Worm (Caenorhabditis elegans) whole organism, young adult: Measurements from ENCODE around the gene Y42H9AR.5.

Source experiments
- B0336.3 ChIP-seq: fragments of 200-800 bp; sonication (Bioruptor generic); IDR thresholded peaks from 2 replicates; pipeline ENCODE4 v1.3.6; 2022; ENCODE audit warnings: missing genetic modification characterization, missing compliant biosample characterization
- C06A6.2 ChIP-seq: fragments of 200-800 bp; sonication (Bioruptor generic); conservative IDR thresholded peaks from 2 replicates; pipeline ENCODE4 v1.3.6; 2022; ENCODE audit warnings: missing genetic modification characterization, missing compliant biosample characterization
- D2030.7 ChIP-seq: fragments of 200-800 bp; sonication (Bioruptor generic); IDR thresholded peaks from 2 replicates; pipeline ENCODE4 v1.3.6; 2022; ENCODE audit warnings: missing genetic modification reagents, missing genetic modification characterization, missing compliant biosample characterization
- F22D6.2 ChIP-seq: sonication (generic microtip); optimal IDR thresholded peaks from 2 replicates; lab custom pipeline; 2016; ENCODE audit warnings: mild to moderate bottlenecking, missing genetic modification characterization, missing compliant biosample characterization
- F37B4.10 ChIP-seq: fragments of 200-800 bp; sonication (Bioruptor generic); IDR thresholded peaks from 2 replicates; pipeline ENCODE4 v1.3.6; 2022; ENCODE audit warnings: missing genetic modification characterization, missing compliant biosample characterization
- F49E8.2 ChIP-seq: sonication (generic microtip); optimal IDR thresholded peaks from 3 replicates; lab custom pipeline; 2017; ENCODE audit warnings: missing genetic modification characterization, mild to moderate bottlenecking, missing compliant biosample characterization, antibody characterized with exemption, moderate library complexity; ENCODE audit not compliant: insufficient read depth
- F55B11.4 ChIP-seq: sonication (generic microtip); optimal IDR thresholded peaks from 2 replicates; lab custom pipeline; 2016; ENCODE audit warnings: missing compliant biosample characterization, missing genetic modification characterization, borderline replicate concordance; ENCODE audit not compliant: insufficient read depth
- F57A8.1 ChIP-seq: fragments of 200-800 bp; sonication (Bioruptor generic); optimal IDR thresholded peaks from 2 replicates; lab custom pipeline; 2018; ENCODE audit warnings: mild to moderate bottlenecking, missing genetic modification characterization, moderate library complexity, missing compliant biosample characterization
- K11D2.4 ChIP-seq: fragments of 200-800 bp; sonication (Bioruptor generic); IDR thresholded peaks from 2 replicates; pipeline ENCODE4 v1.3.6; 2022; ENCODE audit warnings: missing genetic modification reagents, missing genetic modification characterization, missing compliant biosample characterization
- ZK185.1 ChIP-seq: sonication (generic microtip); optimal IDR thresholded peaks from 2 replicates; lab custom pipeline; 2016; ENCODE audit warnings: mild to moderate bottlenecking, missing genetic modification characterization, missing compliant biosample characterization; ENCODE audit not compliant: poor library complexity, severe bottlenecking
- bed-2 ChIP-seq: fragments of 200-800 bp; sonication (Bioruptor generic); IDR thresholded peaks from 2 replicates; pipeline ENCODE4 v1.3.6; 2022; ENCODE audit warnings: missing genetic modification reagents, missing genetic modification characterization, missing compliant biosample characterization
- ceh-27 ChIP-seq: fragments of 200-800 bp; sonication (Bioruptor generic); optimal IDR thresholded peaks from 2 replicates; lab custom pipeline; 2018; ENCODE audit warnings: mild to moderate bottlenecking, missing genetic modification characterization, moderate library complexity, missing compliant biosample characterization
- ceh-40 ChIP-seq: fragments of 200-800 bp; sonication (Bioruptor generic); IDR thresholded peaks from 2 replicates; pipeline ENCODE4 v1.3.6; 2022; ENCODE audit warnings: missing genetic modification characterization, missing compliant biosample characterization
- chd-7 ChIP-seq: sonication (generic microtip); optimal IDR thresholded peaks from 2 replicates; lab custom pipeline; 2016; ENCODE audit warnings: mild to moderate bottlenecking, missing genetic modification characterization, moderate library complexity, missing compliant biosample characterization
- dox-1 ChIP-seq: fragments of 200-800 bp; sonication (Bioruptor generic); IDR thresholded peaks from 2 replicates; pipeline ENCODE4 v1.3.6; 2022; ENCODE audit warnings: missing genetic modification reagents, missing genetic modification characterization, missing compliant biosample characterization
- egl-18 ChIP-seq: fragments of 200-800 bp; sonication (Bioruptor generic); IDR thresholded peaks from 2 replicates; pipeline ENCODE4 v1.3.6; 2022; ENCODE audit warnings: missing genetic modification reagents, missing genetic modification characterization, missing compliant biosample characterization
- fkh-3 ChIP-seq: sonication (generic microtip); optimal IDR thresholded peaks from 2 replicates; lab custom pipeline; 2016; ENCODE audit warnings: mild to moderate bottlenecking, missing genetic modification characterization, missing compliant biosample characterization
- gei-17 ChIP-seq: fragments of 200-800 bp; sonication (Bioruptor generic); optimal IDR thresholded peaks from 2 replicates; lab custom pipeline; 2018; ENCODE audit warnings: mild to moderate bottlenecking, missing genetic modification characterization, missing compliant biosample characterization
- him-1 ChIP-seq: sonication (generic microtip); optimal IDR thresholded peaks from 2 replicates; lab custom pipeline; 2016; ENCODE audit warnings: missing genotype, missing genetic modification reagents, missing genetic modification characterization, missing compliant biosample characterization
- hlh-12 ChIP-seq: sonication (generic microtip); optimal IDR thresholded peaks from 2 replicates; lab custom pipeline; 2016; ENCODE audit warnings: missing genetic modification characterization, missing compliant biosample characterization
- hsf-1 ChIP-seq: fragments of 200-800 bp; sonication (Bioruptor generic); IDR thresholded peaks from 2 replicates; pipeline ENCODE4 v1.3.6; 2022; ENCODE audit warnings: missing genetic modification reagents, missing genetic modification characterization, missing compliant biosample characterization
- let-526 ChIP-seq: fragments of 200-800 bp; sonication (Bioruptor generic); IDR thresholded peaks from 2 replicates; pipeline ENCODE4 v1.3.6; 2022; ENCODE audit warnings: missing genetic modification reagents, missing genetic modification characterization, missing compliant biosample characterization
- lin-35 ChIP-seq, 3 experiments: fragments of 150-350 bp in 2 of 3; sonication (generic microtip) in 1 of 3; optimal IDR thresholded peaks; 2 replicates each; lab custom pipeline; 2014 to 2018; ENCODE audit warnings: missing biosample characterization in 3 of 3, missing genetic modification characterization in 3 of 3, missing genetic modification reagents in 3 of 3
- lin-40 ChIP-seq: sonication (generic microtip); optimal IDR thresholded peaks from 2 replicates; lab custom pipeline; 2016; ENCODE audit warnings: missing genetic modification characterization, mild to moderate bottlenecking, missing compliant biosample characterization, missing genotype, missing genetic modification reagents
- lin-54 ChIP-seq: fragments of 200-800 bp; sonication (Bioruptor generic); optimal IDR thresholded peaks from 2 replicates; lab custom pipeline; 2018; ENCODE audit warnings: mild to moderate bottlenecking, missing genetic modification characterization, missing compliant biosample characterization
- madf-6 ChIP-seq: fragments of 200-800 bp; sonication (Bioruptor generic); IDR thresholded peaks from 2 replicates; pipeline ENCODE4 v1.3.6; 2022; ENCODE audit warnings: missing genetic modification reagents, missing genetic modification characterization, missing compliant biosample characterization
- mcd-1 ChIP-seq: fragments of 200-800 bp; sonication (Bioruptor generic); IDR thresholded peaks from 2 replicates; pipeline ENCODE4 v1.3.6; 2022; ENCODE audit warnings: missing genetic modification reagents, missing genetic modification characterization, missing compliant biosample characterization
- mel-28 ChIP-seq: sonication (generic microtip); optimal IDR thresholded peaks from 2 replicates; lab custom pipeline; 2016; ENCODE audit warnings: borderline replicate concordance, mild to moderate bottlenecking, missing genetic modification characterization, missing compliant biosample characterization
- nfya-2 ChIP-seq: fragments of 200-800 bp; sonication (Bioruptor generic); IDR thresholded peaks from 2 replicates; pipeline ENCODE4 v1.3.6; 2022; ENCODE audit warnings: missing genetic modification reagents, missing genetic modification characterization, missing compliant biosample characterization
- nhr-120 ChIP-seq: fragments of 200-800 bp; sonication (Bioruptor generic); IDR thresholded peaks from 2 replicates; pipeline ENCODE4 v1.3.6; 2022; ENCODE audit warnings: missing genetic modification characterization, missing compliant biosample characterization
- nhr-179 ChIP-seq: sonication (generic microtip); optimal IDR thresholded peaks from 2 replicates; lab custom pipeline; 2016; ENCODE audit warnings: mild to moderate bottlenecking, missing genetic modification characterization, missing compliant biosample characterization
- nhr-27 ChIP-seq: fragments of 200-800 bp; sonication (Bioruptor generic); optimal IDR thresholded peaks from 2 replicates; lab custom pipeline; 2018; ENCODE audit warnings: mild to moderate bottlenecking, missing genetic modification characterization, moderate library complexity, missing compliant biosample characterization
- nhr-90 ChIP-seq: sonication (generic microtip); optimal IDR thresholded peaks from 2 replicates; lab custom pipeline; 2016; ENCODE audit warnings: missing genotype, mild to moderate bottlenecking, missing genetic modification characterization, missing compliant biosample characterization
- sdz-38 ChIP-seq: sonication (generic microtip); optimal IDR thresholded peaks from 2 replicates; lab custom pipeline; 2016; ENCODE audit warnings: missing genotype, missing genetic modification characterization, missing compliant biosample characterization
- snpc-3.4 ChIP-seq: sonication (generic microtip); optimal IDR thresholded peaks from 2 replicates; lab custom pipeline; 2017; ENCODE audit warnings: missing genetic modification characterization, mild to moderate bottlenecking, missing compliant biosample characterization, antibody characterized with exemption, moderate library complexity, missing genotype, missing genetic modification reagents
- snpc-4 ChIP-seq, 5 experiments: fragments of 150-350 bp in 1 of 5; sonication (generic microtip) in 4 of 5; optimal IDR thresholded peaks; 2 replicates each; lab custom pipeline; 2014 to 2018; ENCODE audit warnings: missing genetic modification characterization in 5 of 5, missing biosample characterization in 3 of 5, antibody characterized with exemption in 2 of 5, mild to moderate bottlenecking in 2 of 5, missing compliant biosample characterization in 2 of 5, missing genotype in 2 of 5, moderate library complexity in 2 of 5, missing genetic modification reagents in 1 of 5
- somi-1 ChIP-seq: fragments of 200-800 bp; sonication (Bioruptor generic); optimal IDR thresholded peaks from 2 replicates; lab custom pipeline; 2018; ENCODE audit warnings: mild to moderate bottlenecking, missing genetic modification characterization, missing compliant biosample characterization
- tbp1 ChIP-seq: fragments of 200-800 bp; sonication (Bioruptor generic); optimal IDR thresholded peaks from 2 replicates; lab custom pipeline; 2018; ENCODE audit warnings: mild to moderate bottlenecking, missing genetic modification characterization, missing compliant biosample characterization
- unc-130 ChIP-seq: sonication (generic microtip); optimal IDR thresholded peaks from 2 replicates; lab custom pipeline; 2016; ENCODE audit warnings: missing genetic modification reagents, missing genetic modification characterization, missing compliant biosample characterization
- ztf-22 ChIP-seq: fragments of 200-800 bp; sonication (Bioruptor generic); optimal IDR thresholded peaks from 2 replicates; lab custom pipeline; 2018; ENCODE audit warnings: mild to moderate bottlenecking, missing genetic modification characterization, moderate library complexity, missing compliant biosample characterization
- ztf-26 ChIP-seq: sonication (generic microtip); optimal IDR thresholded peaks from 2 replicates; lab custom pipeline; 2017; ENCODE audit warnings: missing genetic modification characterization, missing compliant biosample characterization
- ztf-6 ChIP-seq: fragments of 200-800 bp; sonication (Bioruptor generic); IDR thresholded peaks from 2 replicates; pipeline ENCODE4 v1.3.6; 2022; ENCODE audit warnings: missing genetic modification reagents, missing genetic modification characterization, missing compliant biosample characterization

Y42H9AR.5 gene

DNA sequence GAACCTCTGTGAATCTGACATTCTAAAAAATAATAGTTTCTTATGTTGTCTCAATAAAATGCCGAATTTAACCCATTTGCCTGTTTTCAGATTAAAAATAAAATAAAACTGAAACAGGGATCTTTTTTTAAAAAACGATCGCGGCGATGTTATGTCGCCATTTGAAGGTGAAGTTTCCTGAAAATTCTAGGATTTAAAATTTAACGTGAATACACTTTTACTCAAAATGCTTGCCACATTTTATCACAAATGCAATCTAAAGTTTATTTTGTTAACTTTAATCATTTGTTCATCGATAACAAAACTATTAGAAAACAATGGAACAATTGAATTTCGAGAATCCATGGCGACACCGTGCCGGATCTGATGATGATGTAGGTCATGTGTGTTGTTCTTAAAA is 2.7 kb upstream of the Y42H9AR.5 start, which contains the start of gene Y42H9AR.2:
Y42H9AR.2 (plus strand) TSS at position 301 of the 400 bp plus-strand sequence.
- TF ChIP-seq sdz-38 (tag; lab: Kevin White, UChicago) (no peak), somi-1 (GFP tag; lab: Kevin White, UChicago) (no peak), him-1 (tag; lab: Kevin White, UChicago) (no peak), K11D2.4 (GFP tag; lab: Robert Waterston, UW) (no peak), F37B4.10 (GFP tag; lab: Robert Waterston, UW) (no peak), nhr-27 (tag; lab: Kevin White, UChicago) (no peak), tbp1 (GFP tag; lab: Kevin White, UChicago) (no peak), gei-17 (GFP tag; lab: Kevin White, UChicago) (no peak), nhr-120 (no peak), ztf-22 (GFP tag; lab: Kevin White, UChicago) (no peak), ZK185.1 (tag; lab: Kevin White, UChicago) (no peak), ceh-40 (GFP tag; lab: Robert Waterston, UW) (no peak), chd-7 (tag; lab: Kevin White, UChicago) (no peak), snpc-4 (GFP tag; optimal IDR thresholded peaks at IDR 0.05; lab: Kevin White, UChicago) (no peak), snpc-4 (tag; optimal IDR thresholded peaks at IDR 0.05; lab: Kevin White, UChicago) (no peak)

ce11 chrIV:8103196-8103595 is 865 bp downstream of the Y42H9AR.5 start:
- no peak for TF ChIP-seq nhr-120
- TF ChIP-seq snpc-3.4 (tag; lab: Kevin White, UChicago), result no peak
- peak; percentile 22 for TF ChIP-seq lin-40 (tag; lab: Kevin White, UChicago)
- TF ChIP-seq let-526 (GFP tag; lab: Robert Waterston, UW), result no peak
- no peak for TF ChIP-seq somi-1 (GFP tag; lab: Kevin White, UChicago)
- no peak for TF ChIP-seq F22D6.2
- TF ChIP-seq lin-54 (GFP tag; lab: Kevin White, UChicago), result no peak
- no peak for TF ChIP-seq madf-6 (GFP tag; lab: Robert Waterston, UW)
- no peak for TF ChIP-seq D2030.7 (GFP tag; lab: Robert Waterston, UW)
- TF ChIP-seq mel-28 (tag; lab: Kevin White, UChicago), result no peak
- TF ChIP-seq bed-2, result no peak
- no peak for TF ChIP-seq nfya-2
- no peak for TF ChIP-seq nhr-27 (tag; lab: Kevin White, UChicago)
- peak; percentile 16 for TF ChIP-seq ztf-26 (tag; lab: Kevin White, UChicago)
- no peak for TF ChIP-seq ztf-6 (GFP tag; lab: Robert Waterston, UW)
- no peak for TF ChIP-seq hsf-1

- no peak for TF ChIP-seq mcd-1
- no peak for TF ChIP-seq hlh-12 (tag; lab: Kevin White, UChicago)
- no peak for TF ChIP-seq ztf-6 (GFP tag; lab: Robert Waterston, UW)
- no peak for TF ChIP-seq F55B11.4 (tag; lab: Kevin White, UChicago)
- TF ChIP-seq fkh-3 (tag; lab: Kevin White, UChicago), result no peak
- no peak for TF ChIP-seq nhr-179 (tag; lab: Kevin White, UChicago)
- TF ChIP-seq ceh-27 (GFP tag; lab: Kevin White, UChicago), result no peak
Measured at ce11 chrIV:8105083-8105482, 2.8 kb downstream of the Y42H9AR.5 start.

DNA sequence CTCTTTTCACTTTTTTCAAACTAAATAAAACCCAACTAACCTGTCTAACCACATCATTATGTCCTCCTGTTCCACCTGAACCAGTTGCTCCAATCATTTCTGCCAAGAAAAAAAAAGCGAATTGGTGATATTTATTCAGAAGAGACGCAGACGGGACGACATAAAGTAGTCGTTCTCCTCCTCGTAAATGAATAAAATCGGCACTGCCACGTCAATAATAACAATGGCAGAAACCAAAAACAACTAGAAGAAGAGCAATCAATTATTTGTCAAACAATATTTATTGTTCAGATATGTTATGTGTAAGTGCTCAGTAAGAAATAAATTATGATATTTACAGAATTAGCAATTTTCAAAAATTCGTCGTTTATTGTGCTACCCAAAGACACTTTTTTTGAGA is 5.2 kb downstream of the Y42H9AR.5 start, which contains the start of gene rabs-5:
rabs-5 (minus strand) TSS at position 101 of the 400 bp plus-strand sequence.
- TF ChIP-seq dox-1 (GFP tag; lab: Robert Waterston, UW), result no peak
- TF ChIP-seq B0336.3, result no peak
- no peak for TF ChIP-seq F57A8.1
- peak; percentile 4 for TF ChIP-seq F49E8.2 (tag; lab: Kevin White, UChicago)
- TF ChIP-seq C06A6.2 (GFP tag; lab: Robert Waterston, UW), result no peak
- TF ChIP-seq egl-18 (GFP tag; lab: Robert Waterston, UW), result no peak
- TF ChIP-seq nhr-90, result no peak
- no peak for TF ChIP-seq unc-130 (GFP tag; lab: Kevin White, UChicago)
- no peak for TF ChIP-seq lin-35 (GFP tag; optimal IDR thresholded peaks at IDR 0.05; lab: Kevin White, UChicago)
